Worm (Caenorhabditis elegans): Measurements from ENCODE around the gene ZK1290.14.

DNA sequence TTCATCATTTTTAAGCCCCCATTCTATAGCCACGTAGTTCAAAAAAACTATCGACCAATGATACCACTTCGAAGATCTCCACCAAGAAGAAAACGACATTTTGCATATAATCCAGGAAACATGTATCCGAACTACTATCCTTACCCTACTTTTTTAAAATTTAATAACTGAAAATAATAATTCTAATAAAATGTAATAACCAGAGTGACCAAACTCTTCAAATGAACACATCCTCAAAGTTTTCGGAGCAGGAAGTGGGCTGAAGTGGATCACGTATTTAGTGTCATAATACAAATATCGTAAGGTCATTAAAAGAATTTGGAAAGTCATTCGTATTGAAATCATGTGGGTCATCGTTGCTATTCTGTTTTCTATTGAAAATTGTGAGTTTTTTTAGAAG is 22.0 kb upstream of the ZK1290.14 start, which contains the start of gene F35D2.6:
- no peak for TF ChIP-seq nhr-237 (tag; optimal IDR thresholded peaks at IDR 0.05)
- TF ChIP-seq blmp-1 (tag; optimal IDR thresholded peaks at IDR 0.05), result no peak
- no peak for TF ChIP-seq ces-1 (GFP tag; optimal IDR thresholded peaks at IDR 0.05)
- TF ChIP-seq sptf-1 (tag; optimal IDR thresholded peaks at IDR 0.05), result no peak
- no peak for TF ChIP-seq nhr-76 (tag; optimal IDR thresholded peaks at IDR 0.05)
- TF ChIP-seq lsy-2 (tag; optimal IDR thresholded peaks at IDR 0.05), result no peak
- no peak for TF ChIP-seq unc-62 (GFP tag; optimal IDR thresholded peaks at IDR 0.05)
